Fruit fly (Drosophila melanogaster) whole organism, pupa: Measurements from ENCODE around the gene CG16854.

ENCODE experiments used
- CG10348 ChIP-seq: fragments of 200-800 bp; sonication (Bioruptor generic); IDR thresholded peaks from 2 replicates; pipeline ENCODE4 v1.3.6; 2022; ENCODE audit warnings: missing biosample characterization, missing genetic modification characterization
- CG13204 ChIP-seq: fragments of 200-800 bp; sonication (Bioruptor generic); optimal IDR thresholded peaks from 2 replicates; lab custom pipeline; 2018; ENCODE audit warnings: missing biosample characterization, mild to moderate bottlenecking, missing genetic modification characterization, moderate library complexity
- CG14655 ChIP-seq: fragments of 200-800 bp; sonication (Bioruptor generic); optimal IDR thresholded peaks from 3 replicates; lab custom pipeline; 2017; ENCODE audit warnings: mild to moderate bottlenecking, missing biosample characterization, missing genetic modification reagents, missing genetic modification characterization
- CG15710 ChIP-seq: fragments of 200-800 bp; sonication (Bioruptor generic); optimal IDR thresholded peaks from 2 replicates; lab custom pipeline; 2018; ENCODE audit warnings: missing biosample characterization, mild to moderate bottlenecking, missing genetic modification characterization, moderate library complexity
- CG17806 ChIP-seq: fragments of 200-800 bp; sonication (Bioruptor generic); optimal IDR thresholded peaks from 2 replicates; lab custom pipeline; 2018; ENCODE audit warnings: missing biosample characterization, mild to moderate bottlenecking, missing genetic modification characterization, moderate library complexity
- EcR ChIP-seq: fragments of 200-800 bp; sonication (Bioruptor generic); optimal IDR thresholded peaks from 3 replicates; lab custom pipeline; 2019; ENCODE audit warnings: missing biosample characterization, missing genetic modification characterization, mild to moderate bottlenecking, moderate library complexity, missing genetic modification reagents
- Pif1A ChIP-seq: fragments of 200-800 bp; sonication (Bioruptor generic); optimal IDR thresholded peaks from 3 replicates; lab custom pipeline; 2016; ENCODE audit warnings: missing biosample characterization, missing genetic modification characterization
- gl ChIP-seq: fragments of 200-800 bp; sonication (Bioruptor generic); optimal IDR thresholded peaks from 2 replicates; lab custom pipeline; 2018; ENCODE audit warnings: missing biosample characterization, mild to moderate bottlenecking, missing genetic modification characterization

DNA sequence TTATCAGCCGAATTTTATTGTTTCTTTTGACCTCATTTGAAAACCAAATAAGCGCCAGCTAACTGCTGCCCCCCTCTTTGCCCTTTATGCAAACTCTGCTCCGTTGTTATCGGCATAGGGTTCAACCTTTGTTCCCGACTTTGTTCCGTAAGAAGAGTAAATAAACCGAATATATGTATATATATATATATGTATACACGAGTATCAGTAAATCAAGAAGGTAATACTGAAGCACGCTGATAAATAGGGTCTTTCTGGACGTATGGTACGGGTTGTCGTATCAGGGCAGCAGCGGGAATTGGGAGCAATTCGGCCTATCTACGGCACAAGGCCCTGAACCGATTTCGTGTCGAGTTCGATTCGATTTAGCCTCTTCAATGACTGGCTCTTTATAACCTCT lies 47.6 kb upstream of the CG16854 start:
- TF ChIP-seq CG15710 (tag; lab: Kevin White, UChicago) (no peak), CG14655 (GFP tag; lab: Kevin White, UChicago) (no peak), gl (tag; lab: Kevin White, UChicago) (no peak), EcR (GFP tag; lab: Kevin White, UChicago) (no peak), CG13204 (GFP tag; lab: Kevin White, UChicago) (no peak), CG17806 (tag; lab: Kevin White, UChicago) (no peak), Pif1A (GFP tag; lab: Kevin White, UChicago) (no peak), CG10348 (GFP tag; lab: Robert Waterston, UW) (no peak)
